Worm (Caenorhabditis elegans): Measurements from ENCODE around the gene famh-161.

Gene famh-161

ce11 chrV:20579534-20579933, 45.6 kb upstream of the famh-161 start, which contains the start of gene F26F2.8:
Gene F26F2.8, plus strand, starts transcription at chrV:20579546.
- TF ChIP-seq Y79H2A.3 (GFP tag; conservative IDR thresholded peaks at IDR 0.05) (no peak), unc-62 (GFP tag; optimal IDR thresholded peaks at IDR 0.05) (no peak), ZK185.1 (tag; optimal IDR thresholded peaks at IDR 0.05; ENCODE audit: poor library complexity, severe bottlenecking) (no peak), tbx-9 (tag; optimal IDR thresholded peaks at IDR 0.05; ENCODE audit: borderline replicate concordance) (no peak), ekl-4 (GFP tag; IDR thresholded peaks at IDR 0.05) (no peak), gei-17 (GFP tag; optimal IDR thresholded peaks at IDR 0.05) (no peak), mel-28 (tag; optimal IDR thresholded peaks at IDR 0.05; ENCODE audit: borderline replicate concordance) (no peak), lin-26 (GFP tag; IDR thresholded peaks at IDR 0.05) (no peak), dpl-1 (GFP tag; optimal IDR thresholded peaks at IDR 0.05) (no peak), T26A5.8 (tag; optimal IDR thresholded peaks at IDR 0.05) (no peak), F23B12.7 (tag; optimal IDR thresholded peaks at IDR 0.05; ENCODE audit: insufficient read depth) (no peak), ztf-25 (GFP tag; IDR thresholded peaks at IDR 0.05) (no peak), F37B4.10 (GFP tag; IDR thresholded peaks at IDR 0.05) (no peak), madf-8 (GFP tag; conservative IDR thresholded peaks at IDR 0.05) (no peak), pha-4 (tag; optimal IDR thresholded peaks at IDR 0.05) (no peak), hlh-26 (GFP tag; conservative IDR thresholded peaks at IDR 0.05) (no peak)

ce11 chrV:20574872-20575271, 40.9 kb upstream of the famh-161 start:
- TF ChIP-seq snpc-4 (GFP tag; optimal IDR thresholded peaks at IDR 0.05) (no peak), snpc-4 (tag; optimal IDR thresholded peaks at IDR 0.05) (no peak), ama-1 (optimal IDR thresholded peaks at IDR 0.05) (no peak), ama-1 (GFP tag; optimal IDR thresholded peaks at IDR 0.05) (no peak), zim-3 (tag; optimal IDR thresholded peaks at IDR 0.05) (no peak), F39B2.1 (GFP tag; IDR thresholded peaks at IDR 0.05) (no peak), ekl-4 (GFP tag; IDR thresholded peaks at IDR 0.05) (no peak), nhr-90 (tag; optimal IDR thresholded peaks at IDR 0.05) (no peak), ceh-40 (GFP tag; IDR thresholded peaks at IDR 0.05) (no peak), rcor-1 (GFP tag; IDR thresholded peaks at IDR 0.05) (no peak), nfya-1 (tag; optimal IDR thresholded peaks at IDR 0.05; ENCODE audit: borderline replicate concordance, insufficient read depth) (no peak), F55B11.4 (tag; optimal IDR thresholded peaks at IDR 0.05; ENCODE audit: borderline replicate concordance, insufficient read depth) (no peak), F57C9.4 (tag; optimal IDR thresholded peaks at IDR 0.05) (no peak), xnd-1 (tag; optimal IDR thresholded peaks at IDR 0.05) (no peak), mel-28 (tag; optimal IDR thresholded peaks at IDR 0.05; ENCODE audit: borderline replicate concordance) (no peak), Y95B8A.8 (GFP tag; IDR thresholded peaks at IDR 0.05) (no peak)

ce11 chrV:20574314-20574713, 40.3 kb upstream of the famh-161 start, which contains the start of gene clec-263:
Gene clec-263, plus strand, starts transcription at chrV:20574614.
- TF ChIP-seq chd-7 (tag; optimal IDR thresholded peaks at IDR 0.05) (no peak), B0035.1 (tag; optimal IDR thresholded peaks at IDR 0.05) (no peak), ceh-91 (GFP tag; IDR thresholded peaks at IDR 0.05) (no peak), T26A5.8 (tag; optimal IDR thresholded peaks at IDR 0.05) (no peak)

- no peak for TF ChIP-seq akir-1 (GFP tag; optimal IDR thresholded peaks at IDR 0.05)
- TF ChIP-seq egl-18 (GFP tag; IDR thresholded peaks at IDR 0.05): no peak
- no peak for TF ChIP-seq ztf-6 (GFP tag; IDR thresholded peaks at IDR 0.05)
- TF ChIP-seq nfyb-1 (GFP tag; IDR thresholded peaks at IDR 0.05): no peak
- no peak for TF ChIP-seq ceh-79 (tag; optimal IDR thresholded peaks at IDR 0.05)
- TF ChIP-seq Y79H2A.3 (GFP tag; conservative IDR thresholded peaks at IDR 0.05): no peak
- no peak for TF ChIP-seq nfya-1 (tag; optimal IDR thresholded peaks at IDR 0.05; ENCODE audit: borderline replicate concordance, insufficient read depth)
Measured at ce11 chrV:20573392-20573791, 39.4 kb upstream of the famh-161 start, which contains the start of gene F26F2.5. Gene F26F2.5, plus strand, starts transcription at chrV:20573692.
